Worm (Caenorhabditis elegans): ENCODE measurements around the gene atln-1.
A peak's percentile ranks its signal among the peaks of the same experiment; 100 is the strongest.

Gene atln-1

DNA sequence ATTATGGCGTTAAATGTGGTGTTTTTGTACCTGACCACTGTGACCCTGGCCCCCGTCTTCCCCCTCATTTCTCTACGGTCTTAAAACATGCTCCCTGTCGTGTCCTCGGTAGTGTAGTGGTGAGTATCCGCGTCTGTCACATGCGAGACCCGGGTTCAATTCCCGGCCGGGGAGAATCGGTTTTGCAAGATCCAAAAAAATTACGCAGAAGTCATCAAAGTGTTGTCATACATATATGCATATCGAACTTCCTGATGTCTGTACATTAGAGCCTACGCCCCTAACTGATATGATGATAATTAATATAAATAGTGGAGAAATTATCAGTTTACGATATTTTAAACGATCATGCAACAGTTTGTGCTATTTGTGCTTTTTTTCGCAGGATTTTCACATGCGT, 17.0 kb downstream of the atln-1 start, which contains the start of gene Y54G2A.45 (continued):
- TF ChIP-seq C38D4.7 (GFP tag; optimal IDR thresholded peaks at IDR 0.05) (peak; percentile 41), ceh-6 (GFP tag; optimal IDR thresholded peaks at IDR 0.05) (peak; percentile 23), odd-2 (tag; optimal IDR thresholded peaks at IDR 0.05) (no peak), nhr-11 (tag; optimal IDR thresholded peaks at IDR 0.05) (no peak), ceh-30 (tag; optimal IDR thresholded peaks at IDR 0.05) (no peak), npax-4 (tag; optimal IDR thresholded peaks at IDR 0.05) (no peak), pqm-1 (tag; optimal IDR thresholded peaks at IDR 0.05) (peak; percentile 43), Y22D7AL.16 (tag; optimal IDR thresholded peaks at IDR 0.05) (peak; percentile 49), elt-2 (tag; optimal IDR thresholded peaks at IDR 0.05) (peak; percentile 88), unc-42 (tag; optimal IDR thresholded peaks at IDR 0.05) (no peak), ceh-19 (GFP tag; optimal IDR thresholded peaks at IDR 0.05) (no peak), sdc-2 (tag; optimal IDR thresholded peaks at IDR 0.05) (peak; percentile 66), nfya-1 (tag; optimal IDR thresholded peaks at IDR 0.05) (no peak), ceh-31 (tag; optimal IDR thresholded peaks at IDR 0.05) (no peak), sox-2 (GFP tag; IDR thresholded peaks at IDR 0.05) (no peak), ceh-48 (tag; optimal IDR thresholded peaks at IDR 0.05) (no peak)

DNA sequence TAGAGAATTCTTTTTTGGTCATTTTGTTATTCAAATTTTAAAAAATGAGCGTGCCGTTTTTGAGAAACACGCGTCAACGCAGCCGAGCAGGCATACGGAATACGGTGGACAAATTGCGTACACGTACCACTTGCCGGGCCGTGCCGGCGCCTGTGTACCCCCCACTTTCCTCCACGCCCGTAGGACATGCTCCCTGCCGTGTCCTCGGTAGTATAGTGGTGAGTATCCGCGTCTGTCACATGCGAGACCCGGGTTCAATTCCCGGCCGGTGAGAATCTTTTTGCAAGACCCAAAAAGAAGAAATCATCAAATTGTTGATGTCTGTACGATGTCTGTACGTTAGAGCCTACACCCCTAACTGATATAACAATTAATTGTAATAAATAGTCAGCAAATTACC, 19.7 kb downstream of the atln-1 start:
- no peak for TF ChIP-seq ceh-19 (GFP tag; optimal IDR thresholded peaks at IDR 0.05)
- TF ChIP-seq F13H6.1 (tag; optimal IDR thresholded peaks at IDR 0.05) = no peak
- TF ChIP-seq T23F11.4 (GFP tag; optimal IDR thresholded peaks at IDR 0.05) = no peak
- TF ChIP-seq hlh-13 (GFP tag; optimal IDR thresholded peaks at IDR 0.05) = no peak

DNA sequence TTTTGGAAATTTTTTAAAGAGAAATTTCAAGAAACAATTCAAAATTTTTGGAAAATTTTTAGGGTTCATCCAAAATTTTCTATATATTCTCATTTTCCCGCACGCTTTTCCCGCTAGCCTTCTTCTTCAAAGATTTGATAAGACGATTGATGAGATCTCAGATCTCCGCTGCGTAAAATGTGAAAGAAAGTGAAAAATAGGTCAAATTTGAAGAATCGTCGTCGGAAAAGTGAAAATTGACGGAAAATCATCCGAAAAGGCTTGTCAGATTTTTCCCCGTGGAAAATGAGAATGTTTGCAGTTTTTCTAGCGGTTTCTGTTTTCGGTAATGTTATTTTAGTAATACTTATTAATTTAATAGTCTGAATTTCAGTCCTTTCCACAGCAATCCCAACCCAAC, 20.7 kb downstream of the atln-1 start, which contains the start of gene Y54G2A.76:
TSS of gene Y54G2A.76 (plus strand) at position 203 of the 400 bp plus-strand sequence.
- TF ChIP-seq K09A11.1 (tag; optimal IDR thresholded peaks at IDR 0.05; ENCODE audit: insufficient read depth) = no peak
- no peak for TF ChIP-seq elt-4 (tag; optimal IDR thresholded peaks at IDR 0.05)
- no peak for TF ChIP-seq pha-2 (tag; optimal IDR thresholded peaks at IDR 0.05)
- no peak for TF ChIP-seq ceh-2 (tag; optimal IDR thresholded peaks at IDR 0.05)
- no peak for TF ChIP-seq ceh-18 (tag; optimal IDR thresholded peaks at IDR 0.05)
- no peak for TF ChIP-seq ets-4 (tag; optimal IDR thresholded peaks at IDR 0.05)
- TF ChIP-seq C38D4.7 (GFP tag; optimal IDR thresholded peaks at IDR 0.05) = no peak
- TF ChIP-seq pros-1 (tag; optimal IDR thresholded peaks at IDR 0.05) = no peak

DNA sequence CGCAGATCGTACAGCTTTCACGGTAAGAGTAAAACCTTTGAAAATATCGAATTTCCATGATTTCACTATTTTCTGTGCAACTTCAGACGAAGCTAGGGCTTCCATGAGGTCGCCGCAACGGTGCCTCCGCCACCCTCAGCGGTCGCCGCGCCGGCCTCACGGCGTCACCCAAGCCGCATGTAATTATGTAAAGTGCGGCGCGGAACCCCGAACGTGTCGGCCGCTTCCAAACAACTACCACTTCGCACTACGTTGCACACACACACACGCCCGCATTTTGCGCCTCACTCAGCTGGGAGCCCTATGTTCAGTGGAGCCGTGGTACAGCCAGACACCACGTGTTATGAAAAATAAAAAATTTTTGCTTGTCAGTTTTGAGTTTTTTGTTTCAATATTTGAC, 28.5 kb downstream of the atln-1 start:
- TF ChIP-seq sdc-2 (tag; optimal IDR thresholded peaks at IDR 0.05) (no peak), ttx-3 (tag; optimal IDR thresholded peaks at IDR 0.05) (no peak), pha-4 (tag; optimal IDR thresholded peaks at IDR 0.05) (no peak), ceh-31 (tag; optimal IDR thresholded peaks at IDR 0.05) (no peak), C38D4.7 (GFP tag; optimal IDR thresholded peaks at IDR 0.05) (no peak), unc-3 (GFP tag; conservative IDR thresholded peaks at IDR 0.05) (no peak), unc-3 (tag; optimal IDR thresholded peaks at IDR 0.05) (no peak), ceh-14 (tag; optimal IDR thresholded peaks at IDR 0.05) (no peak), tbx-7 (tag; optimal IDR thresholded peaks at IDR 0.05) (no peak), hlh-8 (tag; optimal IDR thresholded peaks at IDR 0.05) (no peak), K09A11.1 (tag; optimal IDR thresholded peaks at IDR 0.05; ENCODE audit: insufficient read depth) (no peak), ama-1 (optimal IDR thresholded peaks at IDR 0.05) (no peak), ceh-30 (tag; optimal IDR thresholded peaks at IDR 0.05) (no peak), ceh-34 (tag; optimal IDR thresholded peaks at IDR 0.05) (no peak), pat-9 (tag; optimal IDR thresholded peaks at IDR 0.05) (no peak), unc-55 (GFP tag; optimal IDR thresholded peaks at IDR 0.05) (no peak), mec-3 (tag; optimal IDR thresholded peaks at IDR 0.05; ENCODE audit: borderline replicate concordance) (no peak), odd-2 (tag; optimal IDR thresholded peaks at IDR 0.05) (no peak), ceh-2 (tag; optimal IDR thresholded peaks at IDR 0.05) (no peak), elt-2 (tag; optimal IDR thresholded peaks at IDR 0.05) (no peak)
